Fruit fly (Drosophila melanogaster) whole organism, pupa: ENCODE results near the gene CG6659.
A peak's percentile ranks its signal among the peaks of the same experiment; 100 is the strongest.

Source experiments
- CG10348 ChIP-seq: fragments of 200-800 bp; sonication (Bioruptor generic); IDR thresholded peaks from 2 replicates; pipeline ENCODE4 v1.3.6; 2022; ENCODE audit warnings: missing biosample characterization, missing genetic modification characterization
- CG12605 ChIP-seq: fragments of 200-800 bp; sonication (Bioruptor generic); IDR thresholded peaks from 2 replicates; pipeline ENCODE4 v1.3.6; 2022; ENCODE audit warnings: missing biosample characterization, missing genetic modification characterization
- CG13204 ChIP-seq: fragments of 200-800 bp; sonication (Bioruptor generic); optimal IDR thresholded peaks from 2 replicates; lab custom pipeline; 2018; ENCODE audit warnings: missing biosample characterization, mild to moderate bottlenecking, missing genetic modification characterization, moderate library complexity
- CG14655 ChIP-seq: fragments of 200-800 bp; sonication (Bioruptor generic); optimal IDR thresholded peaks from 3 replicates; lab custom pipeline; 2017; ENCODE audit warnings: mild to moderate bottlenecking, missing biosample characterization, missing genetic modification reagents, missing genetic modification characterization
- CG15710 ChIP-seq: fragments of 200-800 bp; sonication (Bioruptor generic); optimal IDR thresholded peaks from 2 replicates; lab custom pipeline; 2018; ENCODE audit warnings: missing biosample characterization, mild to moderate bottlenecking, missing genetic modification characterization, moderate library complexity
- CG17806 ChIP-seq: fragments of 200-800 bp; sonication (Bioruptor generic); optimal IDR thresholded peaks from 2 replicates; lab custom pipeline; 2018; ENCODE audit warnings: missing biosample characterization, mild to moderate bottlenecking, missing genetic modification characterization, moderate library complexity
- CG32121 ChIP-seq: fragments of 200-800 bp; sonication (Bioruptor generic); IDR thresholded peaks from 2 replicates; pipeline ENCODE4 v1.3.6; 2022; ENCODE audit warnings: missing biosample characterization, missing genetic modification characterization
- CG34367 ChIP-seq: fragments of 200-800 bp; sonication (Bioruptor generic); optimal IDR thresholded peaks from 2 replicates; lab custom pipeline; 2018; ENCODE audit warnings: missing biosample characterization, mild to moderate bottlenecking, missing genetic modification characterization
- CG4496 ChIP-seq: fragments of 200-800 bp; sonication (Bioruptor generic); IDR thresholded peaks from 3 replicates; pipeline ENCODE4 v1.3.6; 2022; ENCODE audit warnings: missing biosample characterization, missing genetic modification characterization
- CG8159 ChIP-seq: fragments of 200-800 bp; sonication (Bioruptor generic); optimal IDR thresholded peaks from 3 replicates; lab custom pipeline; 2018; ENCODE audit warnings: missing biosample characterization, mild to moderate bottlenecking, missing genetic modification characterization, moderate library complexity
- CG8301 ChIP-seq: fragments of 200-800 bp; sonication (Bioruptor generic); optimal IDR thresholded peaks from 2 replicates; lab custom pipeline; 2018; ENCODE audit warnings: missing biosample characterization, mild to moderate bottlenecking, missing genetic modification characterization
- CG9948 ChIP-seq: fragments of 200-800 bp; sonication (Bioruptor generic); optimal IDR thresholded peaks from 2 replicates; lab custom pipeline; 2018; ENCODE audit warnings: missing biosample characterization, mild to moderate bottlenecking, missing genetic modification characterization, moderate library complexity
- D1 ChIP-seq: fragments of 200-800 bp; sonication (Bioruptor generic); optimal IDR thresholded peaks from 2 replicates; lab custom pipeline; 2018; ENCODE audit warnings: missing biosample characterization, mild to moderate bottlenecking, missing genetic modification characterization, moderate library complexity
- EcR ChIP-seq: fragments of 200-800 bp; sonication (Bioruptor generic); optimal IDR thresholded peaks from 3 replicates; lab custom pipeline; 2019; ENCODE audit warnings: missing biosample characterization, missing genetic modification characterization, mild to moderate bottlenecking, moderate library complexity, missing genetic modification reagents
- Ets98B ChIP-seq: fragments of 200-800 bp; sonication (Bioruptor generic); IDR thresholded peaks from 2 replicates; pipeline ENCODE4 v1.3.6; 2022; ENCODE audit warnings: missing biosample characterization, missing genetic modification characterization
- Pif1A ChIP-seq: fragments of 200-800 bp; sonication (Bioruptor generic); optimal IDR thresholded peaks from 3 replicates; lab custom pipeline; 2016; ENCODE audit warnings: missing biosample characterization, missing genetic modification characterization
- Pif1B ChIP-seq: fragments of 200-800 bp; sonication (Bioruptor generic); optimal IDR thresholded peaks from 3 replicates; lab custom pipeline; 2016; ENCODE audit warnings: missing biosample characterization, missing genetic modification characterization
- Snoo ChIP-seq: fragments of 200-800 bp; sonication (Bioruptor generic); optimal IDR thresholded peaks from 3 replicates; lab custom pipeline; 2017; ENCODE audit warnings: missing biosample characterization, mild to moderate bottlenecking, missing genetic modification characterization, inconsistent platforms
- fd96Ca ChIP-seq: fragments of 200-800 bp; sonication (Bioruptor generic); IDR thresholded peaks from 3 replicates; pipeline ENCODE4 v1.3.6; 2022; ENCODE audit warnings: missing biosample characterization, missing genetic modification characterization
- gl ChIP-seq: fragments of 200-800 bp; sonication (Bioruptor generic); optimal IDR thresholded peaks from 2 replicates; lab custom pipeline; 2018; ENCODE audit warnings: missing biosample characterization, mild to moderate bottlenecking, missing genetic modification characterization
- rn ChIP-seq: fragments of 200-800 bp; sonication (Bioruptor generic); IDR thresholded peaks from 2 replicates; pipeline ENCODE4 v1.3.6; 2022; ENCODE audit warnings: missing biosample characterization, missing genetic modification characterization

CG6659 gene

dm6 chrX:18630990-18631389, 26.1 kb downstream of the CG6659 start:
- TF ChIP-seq CG8301 (tag; lab: Kevin White, UChicago) = no peak
- TF ChIP-seq CG12605 (GFP tag; lab: Robert Waterston, UW) = no peak
- TF ChIP-seq EcR = no peak
- no peak for TF ChIP-seq CG32121 (GFP tag; lab: Robert Waterston, UW)
- TF ChIP-seq Pif1A (GFP tag; lab: Kevin White, UChicago) = no peak
- TF ChIP-seq CG8159 = no peak
- TF ChIP-seq CG13204 (GFP tag; lab: Kevin White, UChicago) = no peak
- TF ChIP-seq fd96Ca = no peak
- no peak for TF ChIP-seq gl
- no peak for TF ChIP-seq Ets98B (GFP tag; lab: Robert Waterston, UW)
- no peak for TF ChIP-seq CG17806 (tag; lab: Kevin White, UChicago)
- TF ChIP-seq CG9948 (tag; lab: Kevin White, UChicago) = no peak
- TF ChIP-seq, all 21 proteins: peak for 0

dm6 chrX:18627002-18627401, 30.1 kb downstream of the CG6659 start:
- TF ChIP-seq CG9948 (tag; lab: Kevin White, UChicago) (no peak), Pif1A (GFP tag; lab: Kevin White, UChicago) (no peak), Ets98B (GFP tag; lab: Robert Waterston, UW) (no peak), gl (no peak)

- TF ChIP-seq Pif1A (GFP tag; lab: Kevin White, UChicago) = no peak
- no peak for TF ChIP-seq rn (GFP tag; lab: Robert Waterston, UW)
- 0 out of 3 replicates have a peak, but pooled peaks have one; percentile 14 for TF ChIP-seq CG4496 (GFP tag; lab: Robert Waterston, UW)
Observed at dm6 chrX:18621649-18622346, 35.3 kb downstream of the CG6659 start.

dm6 chrX:18618122-18618521, 39.0 kb downstream of the CG6659 start:
- TF ChIP-seq CG8159 (peak; percentile 31), CG15710 (tag; lab: Kevin White, UChicago) (peak; percentile 12), CG32121 (GFP tag; lab: Robert Waterston, UW) (no peak)

dm6 chrX:18617489-18617888, 39.6 kb downstream of the CG6659 start, which contains the start of gene CG15040:
CG15040 (minus strand) TSS chrX:18617589.
- TF ChIP-seq CG14655 (GFP tag; lab: Kevin White, UChicago) (no peak), CG15710 (tag; lab: Kevin White, UChicago) (no peak), CG12605 (GFP tag; lab: Robert Waterston, UW) (no peak), Snoo (tag; lab: Kevin White, UChicago) (no peak), CG17806 (tag; lab: Kevin White, UChicago) (no peak), EcR (no peak), D1 (no peak), Ets98B (GFP tag; lab: Robert Waterston, UW) (no peak), Pif1A (GFP tag; lab: Kevin White, UChicago) (no peak), fd96Ca (no peak)

dm6 chrX:18613434-18613833, 43.7 kb downstream of the CG6659 start:
- TF ChIP-seq CG10348 (GFP tag; lab: Robert Waterston, UW) (no peak), CG8159 (peak; percentile 64), CG9948 (tag; lab: Kevin White, UChicago) (peak; percentile 28), CG8301 (tag; lab: Kevin White, UChicago) (no peak), CG14655 (GFP tag; lab: Kevin White, UChicago) (peak; percentile 29), fd96Ca (0 out of 3 replicates have a peak, but pooled peaks have one; percentile 7), Pif1A (GFP tag; lab: Kevin White, UChicago) (peak; percentile 17), EcR (no peak), CG4496 (GFP tag; lab: Robert Waterston, UW) (0 out of 3 replicates have a peak, but pooled peaks have one; percentile 19), CG13204 (GFP tag; lab: Kevin White, UChicago) (no peak), CG34367 (tag; lab: Kevin White, UChicago) (peak; percentile 8), Pif1B (GFP tag; lab: Kevin White, UChicago) (no peak), Ets98B (GFP tag; lab: Robert Waterston, UW) (no peak), rn (GFP tag; lab: Robert Waterston, UW) (no peak), gl (no peak), CG17806 (tag; lab: Kevin White, UChicago) (no peak), Snoo (tag; lab: Kevin White, UChicago) (no peak), D1 (no peak), CG15710 (tag; lab: Kevin White, UChicago) (peak; percentile 40), CG32121 (GFP tag; lab: Robert Waterston, UW) (no peak), CG12605 (GFP tag; lab: Robert Waterston, UW) (no peak)
- TF ChIP-seq, all 21 proteins: peak for 8
